Fruit fly (Drosophila melanogaster) whole organism, embryonic: Measurements from ENCODE around the gene CG8460.

ENCODE experiments used
- Bteb2 ChIP-seq: fragments of 200-800 bp; sonication (Bioruptor generic); optimal IDR thresholded peaks from 2 replicates; lab custom pipeline; 2016; ENCODE audit warnings: missing biosample characterization, missing genetic modification characterization
- C15 ChIP-seq: fragments of 200-800 bp; sonication (Bioruptor generic); IDR thresholded peaks from 3 replicates; pipeline ENCODE4 v1.3.6; 2022; ENCODE audit warnings: missing biosample characterization, missing genetic modification characterization
- CG11085 ChIP-seq: fragments of 200-800 bp; sonication (Bioruptor generic); IDR thresholded peaks from 2 replicates; pipeline ENCODE4 v1.3.6; 2022; ENCODE audit warnings: missing biosample characterization, missing genetic modification characterization
- CG11504 ChIP-seq: fragments of 200-800 bp; sonication (Bioruptor generic); optimal IDR thresholded peaks from 3 replicates; lab custom pipeline; 2019; ENCODE audit warnings: missing biosample characterization, mild to moderate bottlenecking, missing genetic modification characterization, moderate library complexity
- CG12155 ChIP-seq: fragments of 200-800 bp; sonication (Bioruptor generic); optimal IDR thresholded peaks from 3 replicates; lab custom pipeline; 2016; ENCODE audit warnings: missing biosample characterization, missing genetic modification characterization
- CG12391 ChIP-seq: fragments of 200-800 bp; sonication (Bioruptor generic); optimal IDR thresholded peaks from 3 replicates; lab custom pipeline; 2018; ENCODE audit warnings: missing biosample characterization, mild to moderate bottlenecking, missing genetic modification characterization, moderate library complexity
- CG13894 ChIP-seq: fragments of 200-800 bp; sonication (Bioruptor generic); optimal IDR thresholded peaks from 3 replicates; lab custom pipeline; 2018; ENCODE audit warnings: missing biosample characterization, mild to moderate bottlenecking, missing genetic modification characterization, moderate library complexity
- CG14710 ChIP-seq: fragments of 200-800 bp; sonication (Bioruptor generic); optimal IDR thresholded peaks from 3 replicates; lab custom pipeline; 2019; ENCODE audit warnings: missing biosample characterization, mild to moderate bottlenecking, missing genetic modification characterization, moderate library complexity
- CG15269 ChIP-seq: fragments of 200-800 bp; sonication (Bioruptor generic); optimal IDR thresholded peaks from 2 replicates; lab custom pipeline; 2018; ENCODE audit warnings: missing biosample characterization, mild to moderate bottlenecking, missing genetic modification characterization, moderate library complexity
- CG15479 ChIP-seq: fragments of 200-800 bp; sonication (Bioruptor generic); optimal IDR thresholded peaks from 3 replicates; lab custom pipeline; 2019; ENCODE audit warnings: missing biosample characterization, mild to moderate bottlenecking, missing genetic modification characterization, moderate library complexity
- CG15514 ChIP-seq: fragments of 200-800 bp; sonication (Bioruptor generic); optimal IDR thresholded peaks from 3 replicates; lab custom pipeline; 2017; ENCODE audit warnings: missing biosample characterization, missing genetic modification characterization, mild to moderate bottlenecking, moderate library complexity, missing genetic modification reagents
- CG17802 ChIP-seq: fragments of 200-800 bp; sonication (Bioruptor generic); optimal IDR thresholded peaks from 2 replicates; lab custom pipeline; 2018; ENCODE audit warnings: missing biosample characterization, mild to moderate bottlenecking, missing genetic modification characterization, moderate library complexity
- CG2120 ChIP-seq: fragments of 200-800 bp; sonication (Bioruptor generic); optimal IDR thresholded peaks from 3 replicates; lab custom pipeline; 2016; ENCODE audit warnings: missing biosample characterization, missing genetic modification characterization
- CG2202 ChIP-seq: fragments of 200-800 bp; sonication (Bioruptor generic); optimal IDR thresholded peaks from 2 replicates; lab custom pipeline; 2018; ENCODE audit warnings: missing biosample characterization, mild to moderate bottlenecking, missing genetic modification characterization
- CG31441 ChIP-seq: fragments of 200-800 bp; sonication (Bioruptor generic); IDR thresholded peaks from 2 replicates; pipeline ENCODE4 v1.3.6; 2022; ENCODE audit warnings: missing biosample characterization, missing genetic modification characterization
- CG33213 ChIP-seq: fragments of 200-800 bp; sonication (Bioruptor generic); optimal IDR thresholded peaks from 3 replicates; lab custom pipeline; 2016; ENCODE audit warnings: missing biosample characterization, missing genetic modification characterization
- CG34376 ChIP-seq: fragments of 200-800 bp; sonication (Bioruptor generic); optimal IDR thresholded peaks from 2 replicates; lab custom pipeline; 2018; ENCODE audit warnings: missing biosample characterization, mild to moderate bottlenecking, missing genetic modification characterization
- CG3838 ChIP-seq: fragments of 200-800 bp; sonication (Bioruptor generic); optimal IDR thresholded peaks from 3 replicates; lab custom pipeline; 2016; ENCODE audit warnings: missing biosample characterization, missing genetic modification characterization
- CG5953 ChIP-seq: fragments of 200-800 bp; sonication (Bioruptor generic); IDR thresholded peaks from 2 replicates; pipeline ENCODE4 v1.3.6; 2022; ENCODE audit warnings: missing biosample characterization, missing genetic modification characterization
- CG6175 ChIP-seq: fragments of 200-800 bp; sonication (Bioruptor generic); IDR thresholded peaks from 3 replicates; pipeline ENCODE4 v1.3.6; 2022; ENCODE audit warnings: missing biosample characterization, missing genetic modification characterization
- CG6689 ChIP-seq: fragments of 200-800 bp; sonication (Bioruptor generic); IDR thresholded peaks from 2 replicates; pipeline ENCODE4 v1.3.6; 2022; ENCODE audit warnings: missing biosample characterization, missing genetic modification characterization
- CG7786 ChIP-seq: fragments of 200-800 bp; sonication (Bioruptor generic); optimal IDR thresholded peaks from 2 replicates; lab custom pipeline; 2016; ENCODE audit warnings: missing biosample characterization, missing genetic modification characterization
- CG9609 ChIP-seq: fragments of 200-800 bp; sonication (Bioruptor generic); optimal IDR thresholded peaks from 3 replicates; lab custom pipeline; 2016; ENCODE audit warnings: missing biosample characterization, missing genetic modification characterization
- D19A ChIP-seq: fragments of 200-800 bp; optimal IDR thresholded peaks from 3 replicates; lab custom pipeline; 2019; ENCODE audit warnings: missing biosample characterization, mild to moderate bottlenecking, missing genetic modification characterization, moderate library complexity
- D19B ChIP-seq: fragments of 200-800 bp; sonication (Bioruptor generic); optimal IDR thresholded peaks from 2 replicates; lab custom pipeline; 2017; ENCODE audit warnings: missing biosample characterization, mild to moderate bottlenecking, missing genetic modification characterization
- Dip3 ChIP-seq: fragments of 200-800 bp; sonication (Bioruptor generic); optimal IDR thresholded peaks from 3 replicates; lab custom pipeline; 2016; ENCODE audit warnings: missing biosample characterization, missing genetic modification characterization
- Dll ChIP-seq: fragments of 200-800 bp; sonication (Bioruptor generic); IDR thresholded peaks from 4 replicates; pipeline ENCODE4 v1.3.6; 2022; ENCODE audit warnings: missing biosample characterization, missing genetic modification characterization; ENCODE audit not compliant: partially characterized antibody
- Doc3 ChIP-seq: fragments of 200-800 bp; sonication (Bioruptor generic); IDR thresholded peaks from 3 replicates; pipeline ENCODE4 v1.3.6; 2022; ENCODE audit warnings: missing biosample characterization, missing genetic modification characterization; ENCODE audit not compliant: partially characterized antibody
- ERR ChIP-seq: fragments of 200-800 bp; sonication (Bioruptor generic); optimal IDR thresholded peaks from 2 replicates; lab custom pipeline; 2016; ENCODE audit warnings: missing biosample characterization, missing genetic modification characterization
- Fer3 ChIP-seq: fragments of 200-800 bp; sonication (Bioruptor generic); optimal IDR thresholded peaks from 2 replicates; lab custom pipeline; 2018; ENCODE audit warnings: missing biosample characterization, mild to moderate bottlenecking, missing genetic modification characterization, moderate library complexity
- Hmx ChIP-seq: fragments of 200-800 bp; sonication (Bioruptor generic); optimal IDR thresholded peaks from 2 replicates; lab custom pipeline; 2016; ENCODE audit warnings: missing biosample characterization, missing genetic modification characterization
- Hr3 ChIP-seq: fragments of 200-800 bp; sonication (Bioruptor generic); optimal IDR thresholded peaks from 3 replicates; lab custom pipeline; 2016; ENCODE audit warnings: missing biosample characterization, missing genetic modification characterization
- Tbp ChIP-seq: fragments of >200 bp; optimal IDR thresholded peaks from 2 replicates; lab custom pipeline; 2018; ENCODE audit warnings: missing biosample characterization, missing genetic modification characterization
- amos ChIP-seq: fragments of 200-800 bp; sonication (Bioruptor generic); IDR thresholded peaks from 2 replicates; pipeline ENCODE4 v1.3.6; 2022; ENCODE audit warnings: missing biosample characterization, missing genetic modification characterization; ENCODE audit not compliant: partially characterized antibody
- bowl ChIP-seq: fragments of 200-800 bp; sonication (Bioruptor generic); IDR thresholded peaks from 2 replicates; pipeline ENCODE4 v1.3.6; 2022; ENCODE audit warnings: missing biosample characterization, missing genetic modification characterization
- caup ChIP-seq: fragments of 200-800 bp; sonication (Bioruptor generic); optimal IDR thresholded peaks from 3 replicates; lab custom pipeline; 2017; ENCODE audit warnings: missing biosample characterization, mild to moderate bottlenecking, missing genetic modification characterization, moderate library complexity; ENCODE audit not compliant: severe bottlenecking
- ci ChIP-seq: fragments of 200-800 bp; sonication (Bioruptor generic); IDR thresholded peaks from 3 replicates; pipeline ENCODE4 v1.3.6; 2022; ENCODE audit warnings: missing biosample characterization, missing genetic modification characterization
- corto ChIP-seq: fragments of 200-800 bp; sonication (Bioruptor generic); optimal IDR thresholded peaks from 2 replicates; lab custom pipeline; 2016; ENCODE audit warnings: missing biosample characterization, mild to moderate bottlenecking, missing genetic modification characterization, moderate library complexity
- crol ChIP-seq: fragments of 200-800 bp; sonication (Bioruptor generic); IDR thresholded peaks from 2 replicates; pipeline ENCODE4 v1.3.6; 2022; ENCODE audit warnings: missing biosample characterization, missing genetic modification characterization
- cwo ChIP-seq: fragments of 200-800 bp; sonication (Bioruptor generic); optimal IDR thresholded peaks from 3 replicates; lab custom pipeline; 2017; ENCODE audit warnings: missing biosample characterization, missing genetic modification characterization, mild to moderate bottlenecking, moderate library complexity, missing genetic modification reagents
- dan ChIP-seq: fragments of 200-800 bp; sonication (Bioruptor generic); IDR thresholded peaks from 2 replicates; pipeline ENCODE4 v1.3.6; 2022; ENCODE audit warnings: missing biosample characterization, missing genetic modification characterization
- dimm ChIP-seq: fragments of 200-800 bp; sonication (Bioruptor generic); IDR thresholded peaks from 2 replicates; pipeline ENCODE4 v1.3.6; 2022; ENCODE audit warnings: missing biosample characterization, missing genetic modification characterization
- dm ChIP-seq: fragments of 200-800 bp; sonication (Bioruptor generic); optimal IDR thresholded peaks from 3 replicates; lab custom pipeline; 2016; ENCODE audit warnings: missing biosample characterization, missing genetic modification characterization
- dmrt11E ChIP-seq: fragments of 200-800 bp; sonication (Bioruptor generic); optimal IDR thresholded peaks from 3 replicates; lab custom pipeline; 2018; ENCODE audit warnings: missing biosample characterization, mild to moderate bottlenecking, missing genetic modification characterization, moderate library complexity
- dmrt99B ChIP-seq: fragments of 200-800 bp; sonication (Bioruptor generic); optimal IDR thresholded peaks from 2 replicates; lab custom pipeline; 2018; ENCODE audit warnings: missing biosample characterization, mild to moderate bottlenecking, missing genetic modification characterization, moderate library complexity
- dpn ChIP-seq, 2 experiments: fragments of 200-800 bp; sonication (Bioruptor generic); optimal IDR thresholded peaks; 3 replicates each; lab custom pipeline; 2016; ENCODE audit warnings: missing biosample characterization in 2 of 2, missing genetic modification characterization in 2 of 2
- gt ChIP-seq: fragments of 200-800 bp; sonication (Bioruptor generic); IDR thresholded peaks from 2 replicates; pipeline ENCODE4 v1.3.6; 2022; ENCODE audit warnings: missing biosample characterization, missing genetic modification characterization
- ind ChIP-seq: fragments of 200-800 bp; sonication (Bioruptor generic); optimal IDR thresholded peaks from 3 replicates; lab custom pipeline; 2016; ENCODE audit warnings: missing biosample characterization, missing genetic modification characterization
- p53 ChIP-seq: fragments of 200-800 bp; sonication (Bioruptor generic); optimal IDR thresholded peaks from 2 replicates; lab custom pipeline; 2016; ENCODE audit warnings: missing biosample characterization, missing genetic modification characterization
- pum ChIP-seq: fragments of 200-800 bp; sonication (Bioruptor generic); optimal IDR thresholded peaks from 2 replicates; lab custom pipeline; 2016; ENCODE audit warnings: missing biosample characterization, missing genetic modification characterization
- shn ChIP-seq: fragments of 200-800 bp; sonication (Bioruptor generic); optimal IDR thresholded peaks from 3 replicates; lab custom pipeline; 2016; ENCODE audit warnings: missing biosample characterization, missing genetic modification characterization

The CG8460 gene

dm6 chr2L:8211070-8211469 is 14.1 kb downstream of the CG8460 start, which contains the start of gene Ssb-c31a (continued):
- TF ChIP-seq CG12155 (GFP tag; lab: Kevin White, UChicago) = peak; percentile 56
- peak; percentile 18 for TF ChIP-seq Hr3 (GFP tag; lab: Kevin White, UChicago)
- TF ChIP-seq CG34376 (GFP tag; lab: Kevin White, UChicago) = peak; percentile 64
- peak; percentile 45 for TF ChIP-seq CG6689 (GFP tag; lab: Robert Waterston, UW)
- TF ChIP-seq CG31441 (GFP tag; lab: Robert Waterston, UW) = 0 out of 2 replicates have a peak, but pooled peaks have one; percentile 32
- TF ChIP-seq dm (GFP tag; lab: Kevin White, UChicago) = peak; percentile 20
- no peak for TF ChIP-seq Tbp (GFP tag; lab: Kevin White, UChicago)
- no peak for TF ChIP-seq corto (GFP tag; lab: Kevin White, UChicago)
- TF ChIP-seq p53 (GFP tag; lab: Kevin White, UChicago) = peak; percentile 36
- no peak for TF ChIP-seq ci
- TF ChIP-seq CG15514 (GFP tag; lab: Kevin White, UChicago) = peak; percentile 50
- peak; percentile 89 for TF ChIP-seq Dll
- TF ChIP-seq CG17802 (tag; lab: Kevin White, UChicago) = no peak
- no peak for TF ChIP-seq shn (GFP tag; lab: Kevin White, UChicago)
- TF ChIP-seq caup (GFP tag; lab: Kevin White, UChicago) = peak; percentile 47
- TF ChIP-seq ind (GFP tag; lab: Kevin White, UChicago) = peak; percentile 58
- TF ChIP-seq C15 (GFP tag; lab: Robert Waterston, UW) = no peak
- peak; percentile 48 to 57 for TF ChIP-seq dpn (GFP tag; optimal IDR thresholded peaks at IDR 0.05; lab: Kevin White, UChicago)
- peak; percentile 87 for TF ChIP-seq Doc3 (GFP tag; lab: Robert Waterston, UW)
- TF ChIP-seq Hmx (GFP tag; lab: Kevin White, UChicago) = peak; percentile 33
- no peak for TF ChIP-seq CG13894 (tag; lab: Kevin White, UChicago)
- TF ChIP-seq CG3838 (GFP tag; lab: Kevin White, UChicago) = no peak
- TF ChIP-seq D19B = no peak
- TF ChIP-seq dan (GFP tag; lab: Robert Waterston, UW) = no peak
- peak; percentile 59 for TF ChIP-seq pum (GFP tag; lab: Kevin White, UChicago)
- no peak for TF ChIP-seq bowl
- peak; percentile 42 for TF ChIP-seq dmrt11E (tag; lab: Kevin White, UChicago)
- no peak for TF ChIP-seq CG11085 (GFP tag; lab: Robert Waterston, UW)
- no peak for TF ChIP-seq CG6175 (GFP tag; lab: Robert Waterston, UW)
- peak; percentile 71 for TF ChIP-seq CG14710 (tag; lab: Kevin White, UChicago)
- peak; percentile 33 for TF ChIP-seq dmrt99B (tag; lab: Kevin White, UChicago)
- peak; percentile 10 for TF ChIP-seq CG33213 (GFP tag; lab: Kevin White, UChicago)
- no peak for TF ChIP-seq dimm (GFP tag; lab: Robert Waterston, UW)
- peak; percentile 44 for TF ChIP-seq Dip3 (GFP tag; lab: Kevin White, UChicago)
- TF ChIP-seq Fer3 (tag; lab: Kevin White, UChicago) = peak; percentile 11
- TF ChIP-seq ERR (GFP tag; lab: Kevin White, UChicago) = peak; percentile 4
- peak; percentile 4 for TF ChIP-seq CG9609
- TF ChIP-seq CG5953 (GFP tag; lab: Robert Waterston, UW) = no peak
- peak; percentile 70 for TF ChIP-seq CG15479 (GFP tag; lab: Kevin White, UChicago)
- TF ChIP-seq Bteb2 (GFP tag; lab: Kevin White, UChicago) = peak; percentile 41
- TF ChIP-seq CG7786 (GFP tag; lab: Kevin White, UChicago) = peak; percentile 53
- TF ChIP-seq crol (GFP tag; lab: Robert Waterston, UW) = no peak
- peak; percentile 54 for TF ChIP-seq CG11504 (tag; lab: Kevin White, UChicago)
- TF ChIP-seq cwo = peak; percentile 20
- no peak for TF ChIP-seq D19A
- TF ChIP-seq CG2120 = peak; percentile 80
- no peak for TF ChIP-seq gt
- TF ChIP-seq CG12391 (tag; lab: Kevin White, UChicago) = peak; percentile 57
- no peak for TF ChIP-seq CG2202 (tag; lab: Kevin White, UChicago)
- TF ChIP-seq amos (GFP tag; lab: Robert Waterston, UW) = peak; percentile 71
- peak; percentile 44 for TF ChIP-seq CG15269 (tag; lab: Kevin White, UChicago)
